Worm (Caenorhabditis elegans): ENCODE results near the gene cyk-4.

cyk-4 gene

ce11 chrIII:13766704-13767323, 4.2 kb downstream of the cyk-4 start (continued):
- no peak for TF ChIP-seq fkh-8 (tag; optimal IDR thresholded peaks at IDR 0.05)
- no peak for TF ChIP-seq nhr-76 (tag; optimal IDR thresholded peaks at IDR 0.05)
- TF ChIP-seq nhr-19 (GFP tag; conservative IDR thresholded peaks at IDR 0.05) = no peak
- peak; percentile 25 for TF ChIP-seq lin-14 (GFP tag; optimal IDR thresholded peaks at IDR 0.05)
- TF ChIP-seq C34B4.2 (tag; optimal IDR thresholded peaks at IDR 0.05) = no peak
- peak; percentile 44 for TF ChIP-seq nhr-20 (tag; optimal IDR thresholded peaks at IDR 0.05)
- TF ChIP-seq zip-4 (GFP tag; optimal IDR thresholded peaks at IDR 0.05) = no peak
- TF ChIP-seq rnt-1 (tag; optimal IDR thresholded peaks at IDR 0.05) = peak; percentile 13
- TF ChIP-seq nhr-84 (tag; optimal IDR thresholded peaks at IDR 0.05) = no peak
- no peak for TF ChIP-seq unc-98 (GFP tag; IDR thresholded peaks at IDR 0.05)
- TF ChIP-seq elt-3 (tag; optimal IDR thresholded peaks at IDR 0.05) = peak in 3 of 6 experiments; percentile 52 to 70 (median 67)
- peak; percentile 38 for TF ChIP-seq nhr-85 (tag)
- no peak for TF ChIP-seq aha-1 (tag; optimal IDR thresholded peaks at IDR 0.05)
- peak; percentile 39 for TF ChIP-seq lin-13 (GFP tag; optimal IDR thresholded peaks at IDR 0.05)
- TF ChIP-seq pax-3 (tag; optimal IDR thresholded peaks at IDR 0.05) = no peak
- peak; percentile 44 for TF ChIP-seq nhr-71 (tag; optimal IDR thresholded peaks at IDR 0.05)
- no peak for TF ChIP-seq grh-1 (GFP tag; IDR thresholded peaks at IDR 0.05)
- peak in 1 of 3 experiments; percentile 14 for TF ChIP-seq dpl-1 (GFP tag; optimal IDR thresholded peaks at IDR 0.05)
- no peak for TF ChIP-seq hlh-17 (GFP tag; optimal IDR thresholded peaks at IDR 0.05; ENCODE audit: borderline replicate concordance)
- no peak for TF ChIP-seq ceh-88 (GFP tag; IDR thresholded peaks at IDR 0.05)
- no peak for TF ChIP-seq vab-15 (tag; optimal IDR thresholded peaks at IDR 0.05)
- TF ChIP-seq fos-1 (tag; optimal IDR thresholded peaks at IDR 0.05) = no peak
- no peak for TF ChIP-seq snpc-4 (tag; optimal IDR thresholded peaks at IDR 0.05)
- TF ChIP-seq pqm-1 (tag; optimal IDR thresholded peaks at IDR 0.05) = no peak
- TF ChIP-seq nhr-90 (tag; optimal IDR thresholded peaks at IDR 0.05; ENCODE audit: poor library complexity) = peak; percentile 53
- TF ChIP-seq Y116A8C.19 (tag; optimal IDR thresholded peaks at IDR 0.05; ENCODE audit: borderline replicate concordance) = no peak
- no peak for TF ChIP-seq nhr-11 (tag; optimal IDR thresholded peaks at IDR 0.05)
- TF ChIP-seq ets-5 (GFP tag; IDR thresholded peaks at IDR 0.05) = no peak
- no peak for TF ChIP-seq hlh-4 (tag; optimal IDR thresholded peaks at IDR 0.05)
- TF ChIP-seq lsy-2 (tag; optimal IDR thresholded peaks at IDR 0.05) = no peak
- no peak for TF ChIP-seq lin-39 (tag; optimal IDR thresholded peaks at IDR 0.05)
- TF ChIP-seq fkh-4 (tag; optimal IDR thresholded peaks at IDR 0.05; ENCODE audit: borderline replicate concordance) = no peak
- TF ChIP-seq unc-130 (tag; optimal IDR thresholded peaks at IDR 0.05) = no peak
- no peak for TF ChIP-seq ceh-82 (tag; optimal IDR thresholded peaks at IDR 0.05)
- TF ChIP-seq blmp-1 (tag; optimal IDR thresholded peaks at IDR 0.05) = peak; percentile 65
- no peak for TF ChIP-seq aly-2 (tag; optimal IDR thresholded peaks at IDR 0.05)
- no peak for TF ChIP-seq C04F5.9 (tag; optimal IDR thresholded peaks at IDR 0.05)
- no peak for TF ChIP-seq nhr-47 (tag; optimal IDR thresholded peaks at IDR 0.05)
- peak in 1 of 2 experiments; percentile 8 for TF ChIP-seq efl-1 (optimal IDR thresholded peaks at IDR 0.05)
- peak in 1 of 2 experiments; percentile 92 for TF ChIP-seq efl-1 (GFP tag; optimal IDR thresholded peaks at IDR 0.05 in 1 of 2)
- TF ChIP-seq nhr-237 (tag; optimal IDR thresholded peaks at IDR 0.05) = no peak
- no peak for TF ChIP-seq tlp-1 (tag; optimal IDR thresholded peaks at IDR 0.05)
- no peak for TF ChIP-seq ceh-8 (GFP tag; optimal IDR thresholded peaks at IDR 0.05)
- TF ChIP-seq zag-1 (tag; optimal IDR thresholded peaks at IDR 0.05) = no peak
- peak; percentile 83 for TF ChIP-seq elt-2 (tag; optimal IDR thresholded peaks at IDR 0.05)
- peak in 1 of 2 experiments; percentile 60 for TF ChIP-seq lin-35 (GFP tag; optimal IDR thresholded peaks at IDR 0.05)
